Fruit fly (Drosophila melanogaster) whole organism, wandering third instar larva: ENCODE data around the gene Rim.

Source experiments
- Abd-B ChIP-seq: fragments of >200 bp; optimal IDR thresholded peaks from 2 replicates; lab custom pipeline; 2017; ENCODE audit warnings: missing biosample characterization, missing genetic modification characterization
- CG32264 ChIP-seq: fragments of 200-800 bp; sonication (Bioruptor generic); optimal IDR thresholded peaks from 2 replicates; lab custom pipeline; 2016; ENCODE audit warnings: missing biosample characterization, missing genetic modification characterization
- CG9705 ChIP-seq: fragments of 200-800 bp; sonication (Bioruptor generic); optimal IDR thresholded peaks from 2 replicates; lab custom pipeline; 2018; ENCODE audit warnings: missing biosample characterization, mild to moderate bottlenecking, missing genetic modification characterization
- CrebA ChIP-seq: fragments of 200-800 bp; sonication (Bioruptor generic); optimal IDR thresholded peaks from 2 replicates; lab custom pipeline; 2016; ENCODE audit warnings: missing biosample characterization, mild to moderate bottlenecking, missing genetic modification characterization, borderline replicate concordance
- Dfd ChIP-seq: fragments of >200 bp; optimal IDR thresholded peaks from 2 replicates; lab custom pipeline; 2017; ENCODE audit warnings: missing biosample characterization, missing genetic modification characterization
- GATAd ChIP-seq: sonication (Bioruptor generic); optimal IDR thresholded peaks from 2 replicates; lab custom pipeline; 2016; ENCODE audit warnings: missing biosample characterization, missing genetic modification characterization
- HLH106 ChIP-seq: fragments of 200-800 bp; optimal IDR thresholded peaks from 3 replicates; lab custom pipeline; 2019; ENCODE audit warnings: missing biosample characterization, mild to moderate bottlenecking, missing genetic modification characterization, moderate library complexity
- Hr78 ChIP-seq: fragments of >200 bp; optimal IDR thresholded peaks from 2 replicates; lab custom pipeline; 2017; ENCODE audit warnings: missing biosample characterization, missing genetic modification characterization
- Hr83 ChIP-seq: fragments of 200-300 bp; sonication (Bioruptor generic); optimal IDR thresholded peaks from 2 replicates; lab custom pipeline; 2016; ENCODE audit warnings: missing biosample characterization, mild to moderate bottlenecking, missing genetic modification characterization, moderate library complexity; ENCODE audit not compliant: poor library complexity, severe bottlenecking
- Jra ChIP-seq: sonication (Bioruptor generic); optimal IDR thresholded peaks from 2 replicates; lab custom pipeline; 2016; ENCODE audit warnings: missing biosample characterization, missing genetic modification characterization
- Mio ChIP-seq: sonication (Bioruptor generic); optimal IDR thresholded peaks from 2 replicates; lab custom pipeline; 2016; ENCODE audit warnings: missing biosample characterization, missing genetic modification characterization
- Myc ChIP-seq: fragments of >200 bp; optimal IDR thresholded peaks from 2 replicates; lab custom pipeline; 2017
- N ChIP-seq: fragments of >200 bp; optimal IDR thresholded peaks from 2 replicates; lab custom pipeline; 2018; ENCODE audit warnings: missing biosample characterization, missing external identifiers, missing genetic modification characterization
- OdsH ChIP-seq: fragments of 200-800 bp; sonication (Bioruptor generic); optimal IDR thresholded peaks from 2 replicates; lab custom pipeline; 2016; ENCODE audit warnings: missing biosample characterization, mild to moderate bottlenecking, missing genetic modification characterization
- Rel ChIP-seq, 2 experiments: fragments of 200-800 bp; sonication (Bioruptor generic) in 1 of 2; optimal IDR thresholded peaks; 2 replicates in 1 of 2; 3 replicates in 1 of 2; lab custom pipeline; 2016 to 2019; ENCODE audit warnings: mild to moderate bottlenecking in 2 of 2, missing biosample characterization in 2 of 2, missing genetic modification characterization in 2 of 2, moderate library complexity in 1 of 2
- Vsx2 ChIP-seq: fragments of 200-300, 225-300 bp; sonication (Bioruptor generic); optimal IDR thresholded peaks from 2 replicates; lab custom pipeline; 2018; ENCODE audit warnings: missing biosample characterization, missing genetic modification characterization; ENCODE audit not compliant: partially characterized antibody
- br ChIP-seq: fragments of 200-800 bp; sonication (Bioruptor generic); optimal IDR thresholded peaks from 2 replicates; lab custom pipeline; 2016; ENCODE audit warnings: missing biosample characterization, missing genetic modification characterization
- brk ChIP-seq: fragments of 200-800 bp; sonication (Bioruptor generic); optimal IDR thresholded peaks from 2 replicates; lab custom pipeline; 2016; ENCODE audit warnings: missing biosample characterization, mild to moderate bottlenecking, missing genetic modification characterization
- dl ChIP-seq, 2 experiments: fragments of 175-275, 200-275 bp in 1 of 2; fragments of 200-275 bp in 1 of 2; sonication (Bioruptor generic); optimal IDR thresholded peaks; lab custom pipeline; 2018; ENCODE audit warnings: mild to moderate bottlenecking in 2 of 2, missing biosample characterization in 2 of 2, missing genetic modification characterization in 2 of 2, moderate library complexity in 2 of 2; ENCODE audit not compliant: partially characterized antibody in 2 of 2, insufficient read depth in 1 of 2
- dmrt93B ChIP-seq: fragments of 200-800 bp; sonication (Bioruptor generic); optimal IDR thresholded peaks from 2 replicates; lab custom pipeline; 2018; ENCODE audit warnings: missing biosample characterization, mild to moderate bottlenecking, missing genetic modification characterization
- dsf ChIP-seq: sonication (Bioruptor generic); optimal IDR thresholded peaks from 2 replicates; lab custom pipeline; 2016; ENCODE audit warnings: missing biosample characterization, missing genetic modification characterization, borderline replicate concordance
- ey ChIP-seq: fragments of 200-800 bp; sonication (Bioruptor generic); optimal IDR thresholded peaks from 2 replicates; lab custom pipeline; 2016; ENCODE audit warnings: missing biosample characterization, missing genetic modification characterization
- fru ChIP-seq: fragments of 200-800 bp; sonication (Bioruptor generic); optimal IDR thresholded peaks from 3 replicates; lab custom pipeline; 2016; ENCODE audit warnings: missing biosample characterization, mild to moderate bottlenecking, missing genetic modification characterization
- jim ChIP-seq: fragments of 175-275, 200-325 bp; sonication (Bioruptor generic); optimal IDR thresholded peaks from 2 replicates; lab custom pipeline; 2016; ENCODE audit warnings: missing biosample characterization, mild to moderate bottlenecking, missing genetic modification characterization
- lola ChIP-seq: fragments of >200 bp; optimal IDR thresholded peaks from 2 replicates; lab custom pipeline; 2017; ENCODE audit warnings: missing biosample characterization, missing genetic modification characterization
- psq ChIP-seq: fragments of 200-800 bp; sonication (Bioruptor generic); optimal IDR thresholded peaks from 3 replicates; lab custom pipeline; 2017; ENCODE audit warnings: missing biosample characterization, mild to moderate bottlenecking, missing genetic modification characterization, moderate library complexity
- rgr ChIP-seq: fragments of 200-800 bp; sonication (Bioruptor generic); optimal IDR thresholded peaks from 3 replicates; lab custom pipeline; 2016; ENCODE audit warnings: missing biosample characterization, mild to moderate bottlenecking, missing genetic modification characterization
- sage ChIP-seq: fragments of 200-800 bp; sonication (Bioruptor generic); optimal IDR thresholded peaks from 2 replicates; lab custom pipeline; 2016; ENCODE audit warnings: missing biosample characterization, mild to moderate bottlenecking, missing genetic modification characterization
- sv ChIP-seq: fragments of 200-800 bp; sonication (Bioruptor generic); optimal IDR thresholded peaks from 3 replicates; lab custom pipeline; 2016; ENCODE audit warnings: missing biosample characterization, missing genetic modification characterization
- tai ChIP-seq: sonication (Bioruptor generic); optimal IDR thresholded peaks from 2 replicates; lab custom pipeline; 2016; ENCODE audit warnings: missing biosample characterization, missing genetic modification characterization
- woc ChIP-seq: sonication (Bioruptor generic); optimal IDR thresholded peaks from 2 replicates; lab custom pipeline; 2016; ENCODE audit warnings: missing biosample characterization, mild to moderate bottlenecking, missing genetic modification characterization

The Rim gene

dm6 chr3R:17917871-17918499 lies 1.6 kb upstream of the Rim start:
- TF ChIP-seq dsf (GFP tag; lab: Kevin White, UChicago) (no peak), Jra (GFP tag; lab: Kevin White, UChicago) (no peak), Rel (GFP tag; optimal IDR thresholded peaks at IDR 0.05; lab: Kevin White, UChicago) (no peak), Rel (tag; optimal IDR thresholded peaks at IDR 0.05; lab: Kevin White, UChicago) (no peak), N (GFP tag; lab: Kevin White, UChicago) (no peak), GATAd (no peak)
- TF ChIP-seq, all 38 proteins: peak for 0

- TF ChIP-seq sage (GFP tag; lab: Kevin White, UChicago) (no peak), CG9705 (GFP tag; lab: Kevin White, UChicago) (no peak), psq (GFP tag; lab: Kevin White, UChicago) (no peak), ey (no peak), dmrt93B (GFP tag; lab: Kevin White, UChicago) (no peak), Abd-B (GFP tag; lab: Kevin White, UChicago) (no peak), Jra (GFP tag; lab: Kevin White, UChicago) (no peak), CrebA (GFP tag; lab: Kevin White, UChicago) (no peak), Myc (lab: Kevin White, UChicago) (no peak), br (GFP tag; lab: Kevin White, UChicago) (no peak), jim (no peak), tai (GFP tag; lab: Kevin White, UChicago) (no peak), sv (no peak), N (GFP tag; lab: Kevin White, UChicago) (no peak)
Observed at dm6 chr3R:17911076-17911475, 5.3 kb downstream of the Rim start, which contains the start of gene CG43445. TSS of gene CG43445 (plus strand) at chr3R:17911376.

dm6 chr3R:17906145-17906544 lies 10.2 kb downstream of the Rim start, which contains the start of gene CG12347:
TSS of gene CG12347 (plus strand) at chr3R:17906445.
- no peak for TF ChIP-seq sage (GFP tag; lab: Kevin White, UChicago)
- TF ChIP-seq Rel (GFP tag; optimal IDR thresholded peaks at IDR 0.05; lab: Kevin White, UChicago) = no peak
- no peak for TF ChIP-seq Rel (tag; optimal IDR thresholded peaks at IDR 0.05; lab: Kevin White, UChicago)
- no peak for TF ChIP-seq N (GFP tag; lab: Kevin White, UChicago)
- TF ChIP-seq CG9705 (GFP tag; lab: Kevin White, UChicago) = no peak
- TF ChIP-seq OdsH (GFP tag; lab: Kevin White, UChicago) = no peak
- no peak for TF ChIP-seq Vsx2 (GFP tag; lab: Kevin White, UChicago)
- no peak for TF ChIP-seq Jra (GFP tag; lab: Kevin White, UChicago)
- TF ChIP-seq Hr78 = no peak
- no peak for TF ChIP-seq woc
- no peak for TF ChIP-seq br (GFP tag; lab: Kevin White, UChicago)
- TF ChIP-seq dmrt93B (GFP tag; lab: Kevin White, UChicago) = no peak
- TF ChIP-seq ey = no peak
- TF ChIP-seq CG32264 (GFP tag; lab: Kevin White, UChicago) = no peak
- TF ChIP-seq Myc (lab: Kevin White, UChicago) = no peak
- TF ChIP-seq Hr83 (GFP tag; lab: Kevin White, UChicago) = no peak
- no peak for TF ChIP-seq lola (GFP tag; lab: Kevin White, UChicago)
- no peak for TF ChIP-seq CrebA (GFP tag; lab: Kevin White, UChicago)

dm6 chr3R:17905148-17905547 lies 11.2 kb downstream of the Rim start:
- TF ChIP-seq Mio (GFP tag; lab: Kevin White, UChicago) = no peak
- TF ChIP-seq Dfd = peak; percentile 95
- TF ChIP-seq, all 38 proteins: peak for 1

- no peak for TF ChIP-seq brk (GFP tag; lab: Kevin White, UChicago)
- TF ChIP-seq Myc (lab: Kevin White, UChicago) = no peak
- no peak for TF ChIP-seq Abd-B (GFP tag; lab: Kevin White, UChicago)
- TF ChIP-seq psq (GFP tag; lab: Kevin White, UChicago) = no peak
- no peak for TF ChIP-seq br (GFP tag; lab: Kevin White, UChicago)
- no peak for TF ChIP-seq tai (GFP tag; lab: Kevin White, UChicago)
- no peak for TF ChIP-seq Dfd
- no peak for TF ChIP-seq dl (GFP tag; optimal IDR thresholded peaks at IDR 0.05; lab: Kevin White, UChicago; ENCODE audit: insufficient read depth in 1 of 2, partially characterized antibody in 2 of 2)
- no peak for TF ChIP-seq ey
- no peak for TF ChIP-seq rgr (GFP tag; lab: Kevin White, UChicago)
- TF ChIP-seq dsf (GFP tag; lab: Kevin White, UChicago) = no peak
- no peak for TF ChIP-seq Hr83 (GFP tag; lab: Kevin White, UChicago)
- no peak for TF ChIP-seq Jra (GFP tag; lab: Kevin White, UChicago)
- no peak for TF ChIP-seq fru (GFP tag; lab: Kevin White, UChicago)
- TF ChIP-seq HLH106 (tag; lab: Kevin White, UChicago) = no peak
- TF ChIP-seq CrebA (GFP tag; lab: Kevin White, UChicago) = no peak
Observed at dm6 chr3R:17902233-17902632, 14.1 kb downstream of the Rim start.
